Worm (Caenorhabditis elegans) whole organism, L4 larva: ENCODE results near the gene srh-269.

Experiments
- T20F7.1 ChIP-seq: fragments of 200-800 bp; sonication (Bioruptor generic); optimal IDR thresholded peaks from 2 replicates; lab custom pipeline; 2018; ENCODE audit warnings: mild to moderate bottlenecking, missing genetic modification characterization, missing compliant biosample characterization
- T26A8.4 ChIP-seq: fragments of 200-800 bp; sonication (Bioruptor generic); IDR thresholded peaks from 2 replicates; pipeline ENCODE4 v1.3.6; 2022; ENCODE audit warnings: missing genetic modification characterization, missing compliant biosample characterization
- Y105C5A.15 ChIP-seq: fragments of 200-800 bp; sonication (Bioruptor generic); IDR thresholded peaks from 2 replicates; pipeline ENCODE4 v1.3.6; 2022; ENCODE audit warnings: missing genetic modification characterization, missing compliant biosample characterization
- Y48G9A.11 ChIP-seq: fragments of 200-800 bp; sonication (Bioruptor generic); IDR thresholded peaks from 2 replicates; pipeline ENCODE4 v1.3.6; 2022; ENCODE audit warnings: missing genetic modification reagents, missing genetic modification characterization, missing compliant biosample characterization
- Y75B8A.6 ChIP-seq: fragments of 200-800 bp; sonication (Bioruptor generic); IDR thresholded peaks from 2 replicates; pipeline ENCODE4 v1.3.6; 2022; ENCODE audit warnings: missing genetic modification reagents, missing genetic modification characterization, missing compliant biosample characterization
- aly-2 ChIP-seq: sonication (generic microtip); optimal IDR thresholded peaks from 2 replicates; lab custom pipeline; 2018; ENCODE audit warnings: missing biosample characterization, missing genetic modification characterization
- ceh-62 ChIP-seq: sonication (generic microtip); optimal IDR thresholded peaks from 2 replicates; lab custom pipeline; 2017; ENCODE audit warnings: missing biosample characterization, missing genetic modification characterization
- daf-12 ChIP-seq: fragments of 150-350 bp; optimal IDR thresholded peaks from 2 replicates; lab custom pipeline; 2014; ENCODE audit warnings: missing biosample characterization, missing genetic modification reagents, missing genetic modification characterization
- daf-16 ChIP-seq, 3 experiments: sonication (generic microtip); optimal IDR thresholded peaks; 2 replicates each; lab custom pipeline; 2016 to 2017; ENCODE audit warnings: missing genetic modification characterization in 3 of 3, missing genetic modification reagents in 3 of 3, mild to moderate bottlenecking in 2 of 3, missing compliant biosample characterization in 2 of 3, missing biosample characterization in 1 of 3, moderate library complexity in 1 of 3
- dmd-6 ChIP-seq: fragments of 200-800 bp; sonication (Bioruptor generic); IDR thresholded peaks from 2 replicates; pipeline ENCODE4 v1.3.6; 2022; ENCODE audit warnings: missing genetic modification reagents, missing genetic modification characterization, missing compliant biosample characterization
- dmd-8 ChIP-seq: fragments of 200-800 bp; sonication (Bioruptor generic); IDR thresholded peaks from 2 replicates; pipeline ENCODE4 v1.3.6; 2022; ENCODE audit warnings: missing genetic modification characterization, missing compliant biosample characterization
- dmd-9 ChIP-seq: fragments of 200-800 bp; sonication (Bioruptor generic); IDR thresholded peaks from 2 replicates; pipeline ENCODE4 v1.3.6; 2022; ENCODE audit warnings: missing genetic modification reagents, missing genetic modification characterization, missing compliant biosample characterization
- dve-1 ChIP-seq: sonication (generic microtip); optimal IDR thresholded peaks from 2 replicates; lab custom pipeline; 2017; ENCODE audit warnings: antibody characterized with exemption, mild to moderate bottlenecking, missing genetic modification characterization, missing compliant biosample characterization; ENCODE audit not compliant: insufficient read depth
- egl-27 ChIP-seq: sonication (generic microtip); optimal IDR thresholded peaks from 3 replicates; lab custom pipeline; 2017; ENCODE audit warnings: missing biosample characterization, missing genetic modification reagents, missing genetic modification characterization
- egl-43 ChIP-seq: fragments of 200-800 bp; sonication (Bioruptor generic); IDR thresholded peaks from 2 replicates; pipeline ENCODE4 v1.3.6; 2022; ENCODE audit warnings: missing genetic modification reagents, missing genetic modification characterization, missing compliant biosample characterization
- hlh-11 ChIP-seq: fragments of 200-800 bp; sonication (Bioruptor generic); optimal IDR thresholded peaks from 2 replicates; lab custom pipeline; 2018; ENCODE audit warnings: mild to moderate bottlenecking, missing genetic modification characterization, missing compliant biosample characterization
- hlh-30 ChIP-seq: sonication (generic microtip); optimal IDR thresholded peaks from 2 replicates; lab custom pipeline; 2017; ENCODE audit warnings: antibody characterized with exemption, mild to moderate bottlenecking, missing genetic modification characterization, missing compliant biosample characterization; ENCODE audit not compliant: insufficient read depth
- lim-7 ChIP-seq: fragments of 200-800 bp; sonication (Bioruptor generic); IDR thresholded peaks from 2 replicates; pipeline ENCODE4 v1.3.6; 2022; ENCODE audit warnings: missing genetic modification characterization, missing compliant biosample characterization
- lin-1 ChIP-seq: fragments of 200-800 bp; sonication (Bioruptor generic); IDR thresholded peaks from 2 replicates; pipeline ENCODE4 v1.3.6; 2022; ENCODE audit warnings: missing genetic modification reagents, missing genetic modification characterization, missing compliant biosample characterization
- lin-38 ChIP-seq: fragments of 200-800 bp; sonication (Bioruptor generic); IDR thresholded peaks from 2 replicates; pipeline ENCODE4 v1.3.6; 2022; ENCODE audit warnings: missing genetic modification reagents, missing genetic modification characterization, missing compliant biosample characterization
- madf-5 ChIP-seq, 2 experiments: fragments of 200-800 bp; sonication (Bioruptor generic); IDR thresholded peaks; 2 replicates each; pipeline ENCODE4 v1.3.6; 2022; ENCODE audit warnings: missing compliant biosample characterization in 2 of 2, missing genetic modification characterization in 2 of 2
- madf-9 ChIP-seq: fragments of 200-800 bp; sonication (Bioruptor generic); conservative IDR thresholded peaks from 2 replicates; pipeline ENCODE4 v1.3.6; 2022; ENCODE audit warnings: missing genetic modification reagents, missing genetic modification characterization, missing compliant biosample characterization
- mdt-29 ChIP-seq: fragments of 200-800 bp; sonication (Bioruptor generic); IDR thresholded peaks from 2 replicates; pipeline ENCODE4 v1.3.6; 2022; ENCODE audit warnings: missing genetic modification reagents, missing genetic modification characterization, missing compliant biosample characterization
- nhr-102 ChIP-seq: sonication (generic microtip); optimal IDR thresholded peaks from 2 replicates; lab custom pipeline; 2016; ENCODE audit warnings: mild to moderate bottlenecking, missing genetic modification characterization, moderate library complexity, missing compliant biosample characterization
- nhr-28 ChIP-seq: fragments of 150-350 bp; optimal IDR thresholded peaks from 2 replicates; lab custom pipeline; 2014; ENCODE audit warnings: missing biosample characterization, missing genetic modification characterization
- nhr-42 ChIP-seq: fragments of 200-800 bp; sonication (Bioruptor generic); IDR thresholded peaks from 2 replicates; pipeline ENCODE4 v1.3.6; 2022; ENCODE audit warnings: missing genetic modification characterization, missing compliant biosample characterization
- nhr-76 ChIP-seq: fragments of 150-350 bp; optimal IDR thresholded peaks from 2 replicates; lab custom pipeline; 2014; ENCODE audit warnings: missing biosample characterization, missing genetic modification characterization
- nhr-77 ChIP-seq: fragments of 150-350 bp; optimal IDR thresholded peaks from 2 replicates; lab custom pipeline; 2014; ENCODE audit warnings: missing biosample characterization, missing genetic modification characterization
- pha-4 ChIP-seq, 2 experiments: fragments of 150-350 bp in 1 of 2; fragments of 200-800 bp in 1 of 2; sonication (Bioruptor generic) in 1 of 2; IDR thresholded peaks in 1 of 2; optimal IDR thresholded peaks in 1 of 2; 2 replicates each; pipeline versions ENCODE4 v1.3.6 to Lab custom; 2014 to 2022; ENCODE audit warnings: missing genetic modification characterization in 2 of 2, missing genetic modification reagents in 2 of 2, missing biosample characterization in 1 of 2, missing compliant biosample characterization in 1 of 2
- php-3 ChIP-seq: fragments of 200-800 bp; sonication (Bioruptor generic); IDR thresholded peaks from 2 replicates; pipeline ENCODE4 v1.3.6; 2022; ENCODE audit warnings: missing genetic modification reagents, missing genetic modification characterization, missing compliant biosample characterization
- pqm-1 ChIP-seq: sonication (generic microtip); optimal IDR thresholded peaks from 2 replicates; lab custom pipeline; 2017; ENCODE audit warnings: missing biosample characterization, missing genetic modification characterization
- rbr-2 ChIP-seq: sonication (generic microtip); optimal IDR thresholded peaks from 2 replicates; lab custom pipeline; 2016; ENCODE audit warnings: missing genotype, missing genetic modification characterization, missing compliant biosample characterization
- saeg-2 ChIP-seq: fragments of 200-800 bp; sonication (Bioruptor generic); IDR thresholded peaks from 2 replicates; pipeline ENCODE4 v1.3.6; 2022; ENCODE audit warnings: missing genetic modification reagents, missing genetic modification characterization, missing compliant biosample characterization
- tra-1 ChIP-seq: fragments of 200-800 bp; sonication (Bioruptor generic); IDR thresholded peaks from 2 replicates; pipeline ENCODE4 v1.3.6; 2022; ENCODE audit warnings: missing genetic modification reagents, missing genetic modification characterization, missing compliant biosample characterization
- unc-62 ChIP-seq, 3 experiments: fragments of 150-350 bp in 1 of 3; sonication (generic microtip); optimal IDR thresholded peaks in 2 of 3; peaks in 1 of 3; 1 replicate in 1 of 3; 2 replicates in 2 of 3; lab custom pipeline; 2014 to 2017; ENCODE audit warnings: missing biosample characterization in 3 of 3, missing genetic modification characterization in 3 of 3, missing genetic modification reagents in 3 of 3, missing genotype in 1 of 3
- vab-7 ChIP-seq: fragments of 200-800 bp; sonication (Bioruptor generic); IDR thresholded peaks from 2 replicates; pipeline ENCODE4 v1.3.6; 2022; ENCODE audit warnings: missing genetic modification reagents, missing genetic modification characterization, missing compliant biosample characterization

srh-269 gene

DNA sequence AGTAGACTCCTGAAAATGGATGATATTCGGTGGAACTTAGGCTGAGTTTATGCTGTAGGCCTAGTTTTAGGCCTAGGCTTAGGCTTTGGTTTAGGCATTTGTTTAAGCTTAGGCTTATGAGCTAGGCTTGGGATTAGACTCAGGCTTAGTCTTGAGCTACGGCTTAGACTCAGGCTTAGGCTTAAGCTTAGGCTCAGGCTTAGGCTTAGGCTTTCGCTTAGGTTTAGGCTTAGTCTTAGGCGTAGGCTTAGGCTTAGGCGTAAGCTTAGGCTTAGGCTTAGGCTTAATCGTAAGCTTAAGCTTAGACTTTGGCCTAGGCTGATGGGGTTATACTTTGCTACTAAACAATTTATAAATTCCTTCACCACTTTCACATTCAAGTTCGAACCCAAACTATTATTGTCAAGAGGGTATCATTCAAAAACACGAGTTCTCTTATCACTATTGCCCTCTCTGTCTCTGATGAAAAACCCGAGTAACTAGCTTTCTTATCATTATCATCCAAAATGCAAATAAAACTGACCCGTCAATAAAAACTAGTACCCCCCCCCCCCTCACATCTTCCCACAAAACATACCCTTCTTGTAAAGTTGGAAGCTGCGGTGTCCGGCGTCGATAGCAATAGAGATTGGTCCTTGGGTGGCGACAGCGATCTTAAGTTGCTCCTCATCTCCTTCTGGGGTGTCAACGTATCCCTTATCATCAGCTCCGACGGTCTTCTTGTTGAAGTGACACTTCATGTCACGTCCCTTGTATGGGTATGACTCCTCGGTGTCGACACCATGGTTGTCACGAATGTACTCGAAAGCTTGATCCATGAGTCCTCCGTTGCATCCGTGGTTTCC, 1.3 kb upstream of the srh-269 start:
- TF ChIP-seq nhr-28 (peak; percentile 69), nhr-42 (GFP tag; lab: Robert Waterston, UW) (no peak), Y48G9A.11 (GFP tag; lab: Robert Waterston, UW) (no peak), tra-1 (GFP tag; lab: Robert Waterston, UW) (peak; percentile 52; the same call in 1 of the 2 replicates), dmd-6 (GFP tag; lab: Robert Waterston, UW) (peak; percentile 63), saeg-2 (GFP tag; lab: Robert Waterston, UW) (0 out of 2 replicates have a peak, but pooled peaks have one; percentile 22), ceh-62 (tag; lab: Kevin White, UChicago) (no peak), dve-1 (peak; percentile 41), T26A8.4 (GFP tag; lab: Robert Waterston, UW) (peak; percentile 57; the same call in 1 of the 2 replicates), lin-1 (GFP tag; lab: Robert Waterston, UW) (peak; percentile 40; the same call in 1 of the 2 replicates), T20F7.1 (peak; percentile 32), unc-62 (GFP tag; optimal IDR thresholded peaks at IDR 0.05 in 1 of 2; lab: Kevin White, UChicago) (peak; percentile 2 to 84), unc-62 (tag; optimal IDR thresholded peaks at IDR 0.05; lab: Kevin White, UChicago) (no peak), aly-2 (tag; lab: Kevin White, UChicago) (no peak), pqm-1 (tag; lab: Kevin White, UChicago) (peak; percentile 81), Y105C5A.15 (0 out of 2 replicates have a peak, but pooled peaks have one; percentile 14), hlh-11 (tag; lab: Kevin White, UChicago) (peak; percentile 63), pha-4 (GFP tag; IDR thresholded peaks at IDR 0.05; lab: Robert Waterston, UW) (peak; percentile 64; the same call in 1 of the 2 replicates), pha-4 (tag; optimal IDR thresholded peaks at IDR 0.05; lab: Kevin White, UChicago) (no peak), dmd-8 (GFP tag; lab: Robert Waterston, UW) (no peak), hlh-30 (tag; lab: Kevin White, UChicago) (peak; percentile 43), mdt-29 (GFP tag; lab: Robert Waterston, UW) (peak; percentile 10; the same call in 1 of the 2 replicates), dmd-9 (GFP tag; lab: Robert Waterston, UW) (0 out of 2 replicates have a peak, but pooled peaks have one; percentile 38), php-3 (GFP tag; lab: Robert Waterston, UW) (peak; percentile 58), nhr-102 (tag; lab: Kevin White, UChicago) (peak; percentile 15), daf-12 (tag; lab: Kevin White, UChicago) (no peak), lin-38 (GFP tag; lab: Robert Waterston, UW) (0 out of 2 replicates have a peak, but pooled peaks have one; percentile 22), lim-7 (GFP tag; lab: Robert Waterston, UW) (no peak), daf-16 (GFP tag; optimal IDR thresholded peaks at IDR 0.05; lab: Kevin White, UChicago) (no peak), daf-16 (tag; optimal IDR thresholded peaks at IDR 0.05; lab: Kevin White, UChicago) (peak; percentile 69), nhr-77 (peak; percentile 37)

DNA sequence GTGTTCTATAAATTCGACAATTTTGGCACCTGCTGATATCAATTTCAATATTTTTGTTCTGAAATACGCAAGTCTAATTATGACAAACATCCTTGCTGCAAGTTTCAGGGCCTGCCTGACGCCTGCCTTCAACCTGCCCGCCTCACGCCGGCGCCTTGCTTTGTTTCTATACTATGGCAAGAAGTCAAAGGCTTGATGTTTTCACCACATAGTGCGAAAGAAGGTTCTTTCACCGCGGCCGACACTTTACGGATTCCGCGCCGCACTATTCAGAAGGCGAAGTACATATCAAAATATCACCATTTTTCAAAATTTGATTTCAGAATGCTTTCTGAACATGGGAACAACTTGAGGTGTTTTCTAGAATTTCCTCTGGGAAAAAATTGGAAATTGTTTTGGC, 2.4 kb downstream of the srh-269 start:
- TF ChIP-seq dve-1 (no peak), nhr-102 (tag; lab: Kevin White, UChicago) (no peak), unc-62 (GFP tag; optimal IDR thresholded peaks at IDR 0.05 in 1 of 2; lab: Kevin White, UChicago) (no peak), unc-62 (tag; optimal IDR thresholded peaks at IDR 0.05; lab: Kevin White, UChicago) (no peak), lim-7 (GFP tag; lab: Robert Waterston, UW) (no peak), Y75B8A.6 (GFP tag; lab: Robert Waterston, UW) (no peak), T26A8.4 (GFP tag; lab: Robert Waterston, UW) (no peak), egl-27 (tag; lab: Kevin White, UChicago) (no peak), dmd-9 (GFP tag; lab: Robert Waterston, UW) (no peak)

DNA sequence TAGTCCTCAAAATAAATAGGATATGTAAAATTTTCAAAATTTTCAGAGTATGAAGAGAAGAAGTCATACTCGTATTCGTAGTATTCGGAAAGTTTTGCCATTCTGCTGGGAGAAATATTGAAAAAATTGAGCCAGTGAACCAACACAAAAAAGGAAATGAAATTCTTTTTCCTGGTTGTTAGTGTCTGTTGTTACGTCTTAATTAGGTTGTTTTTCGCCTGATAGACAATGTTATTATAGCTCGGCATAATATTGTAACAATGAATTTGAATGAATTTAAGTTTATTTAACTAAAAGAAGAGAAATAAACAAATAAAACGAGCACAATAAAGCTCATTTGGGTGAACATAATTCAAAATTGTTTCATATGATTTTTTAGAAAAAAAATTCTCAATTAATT, 3.4 kb downstream of the srh-269 start, which contains the start of gene srw-73:
Gene srw-73, minus strand, starts transcription at position 101 of the 400 bp plus-strand sequence.
- TF ChIP-seq egl-43 (GFP tag; lab: Robert Waterston, UW) (no peak), madf-5 (GFP tag; IDR thresholded peaks at IDR 0.05; lab: Robert Waterston, UW) (no peak), madf-9 (no peak), pha-4 (GFP tag; IDR thresholded peaks at IDR 0.05; lab: Robert Waterston, UW) (no peak), pha-4 (tag; optimal IDR thresholded peaks at IDR 0.05; lab: Kevin White, UChicago) (no peak), nhr-76 (tag; lab: Kevin White, UChicago) (no peak), vab-7 (no peak), rbr-2 (tag; lab: Kevin White, UChicago) (no peak)
- TF ChIP-seq, all 104 proteins: peak for 0
